Fruit fly (Drosophila melanogaster) whole organism, larva: ENCODE results near the gene CG3626.

ENCODE experiments used
- noc ChIP-seq: fragments of 200-800 bp; sonication (Bioruptor generic); optimal IDR thresholded peaks from 3 replicates; lab custom pipeline; 2019; ENCODE audit warnings: missing biosample characterization, mild to moderate bottlenecking, missing genetic modification characterization, moderate library complexity

CG3626 gene

dm6 chrX:4411405-4411993 lies 45.3 kb downstream of the CG3626 start:
- no peak for TF ChIP-seq noc (tag; lab: Kevin White, UChicago)

dm6 chrX:4412546-4412945 lies 46.3 kb downstream of the CG3626 start, which contains the start of gene bi:
Gene bi (plus strand): TSS chrX:4412856.
- no peak for TF ChIP-seq noc (tag; lab: Kevin White, UChicago)

- no peak for TF ChIP-seq noc (tag; lab: Kevin White, UChicago)
These were observed 46.9 kb downstream of the CG3626 start for dm6 chrX:4413146-4413545.

dm6 chrX:4420099-4420695 lies 54.0 kb downstream of the CG3626 start:
- no peak for TF ChIP-seq noc (tag; lab: Kevin White, UChicago)
